Fruit fly (Drosophila melanogaster): Measurements from ENCODE around the gene Dhc36C.

Gene Dhc36C

dm6 chr2L:17574337-17574912 lies 73.2 kb downstream of the Dhc36C start:
- no peak for TF ChIP-seq CG9139 (GFP tag; optimal IDR thresholded peaks at IDR 0.05)
- TF ChIP-seq CG15336 (GFP tag; IDR thresholded peaks at IDR 0.05): no peak
- TF ChIP-seq salr (GFP tag; optimal IDR thresholded peaks at IDR 0.05): no peak
- TF ChIP-seq CG7368 (GFP tag; optimal IDR thresholded peaks at IDR 0.05): no peak
- no peak for TF ChIP-seq Ets21C (GFP tag; optimal IDR thresholded peaks at IDR 0.05)
- TF ChIP-seq fkh (GFP tag; optimal IDR thresholded peaks at IDR 0.05): no peak
- TF ChIP-seq Hr38 (GFP tag; optimal IDR thresholded peaks at IDR 0.05): no peak
- TF ChIP-seq Eip93F (GFP tag; optimal IDR thresholded peaks at IDR 0.05): no peak
- no peak for TF ChIP-seq Met (GFP tag; optimal IDR thresholded peaks at IDR 0.05)
- no peak for TF ChIP-seq CG8319 (GFP tag; optimal IDR thresholded peaks at IDR 0.05)
- TF ChIP-seq CG11294 (GFP tag; IDR thresholded peaks at IDR 0.05): no peak
- TF ChIP-seq fd85E (GFP tag; optimal IDR thresholded peaks at IDR 0.05): no peak
- no peak for TF ChIP-seq CG10631 (GFP tag; optimal IDR thresholded peaks at IDR 0.05)
- no peak for TF ChIP-seq Eip75B (GFP tag; optimal IDR thresholded peaks at IDR 0.05)
- no peak for TF ChIP-seq acj6 (GFP tag; optimal IDR thresholded peaks at IDR 0.05)
- no peak for TF ChIP-seq CG31627 (GFP tag; optimal IDR thresholded peaks at IDR 0.05)
- TF ChIP-seq spab (GFP tag; optimal IDR thresholded peaks at IDR 0.05): no peak
- TF ChIP-seq achi (GFP tag; optimal IDR thresholded peaks at IDR 0.05): no peak
- TF ChIP-seq CG32006 (GFP tag; optimal IDR thresholded peaks at IDR 0.05): no peak
- TF ChIP-seq CG3919 (GFP tag; optimal IDR thresholded peaks at IDR 0.05): no peak

All from whole organism, prepupa.